Fruit fly (Drosophila melanogaster) whole organism, embryonic: ENCODE data around the gene CG32281.
A peak's percentile ranks its signal among the peaks of the same experiment; 100 is the strongest.

Experiments used
- CG10565 ChIP-seq: fragments of 200-800 bp; sonication (Bioruptor generic); optimal IDR thresholded peaks from 3 replicates; lab custom pipeline; 2016; ENCODE audit warnings: missing biosample characterization, mild to moderate bottlenecking, missing genetic modification characterization
- CG12071 ChIP-seq: fragments of 200-800 bp; sonication (Bioruptor generic); optimal IDR thresholded peaks from 3 replicates; lab custom pipeline; 2018; ENCODE audit warnings: missing biosample characterization, mild to moderate bottlenecking, missing genetic modification characterization
- CG12659 ChIP-seq: fragments of 200-800 bp; sonication (Bioruptor generic); optimal IDR thresholded peaks from 3 replicates; lab custom pipeline; 2017; ENCODE audit warnings: mild to moderate bottlenecking, missing biosample characterization, missing genetic modification reagents, missing genetic modification characterization
- CG14050 ChIP-seq: fragments of 200-800 bp; sonication (Bioruptor generic); IDR thresholded peaks from 3 replicates; pipeline ENCODE4 v1.3.6; 2022; ENCODE audit warnings: missing biosample characterization, missing genetic modification characterization
- CG14860 ChIP-seq: fragments of 200-800 bp; sonication (Bioruptor generic); IDR thresholded peaks from 3 replicates; pipeline ENCODE4 v1.3.6; 2022; ENCODE audit warnings: missing biosample characterization, missing genetic modification characterization; ENCODE audit not compliant: partially characterized antibody
- CG14965 ChIP-seq: fragments of 200-800 bp; sonication (Bioruptor generic); optimal IDR thresholded peaks from 2 replicates; lab custom pipeline; 2016; ENCODE audit warnings: missing biosample characterization, missing genetic modification characterization, borderline replicate concordance
- CG15514 ChIP-seq: fragments of 200-800 bp; sonication (Bioruptor generic); optimal IDR thresholded peaks from 3 replicates; lab custom pipeline; 2017; ENCODE audit warnings: missing biosample characterization, missing genetic modification characterization, mild to moderate bottlenecking, moderate library complexity, missing genetic modification reagents
- CG1603 ChIP-seq: fragments of 200-800 bp; sonication (Bioruptor generic); optimal IDR thresholded peaks from 2 replicates; lab custom pipeline; 2019; ENCODE audit warnings: missing biosample characterization, mild to moderate bottlenecking, missing genetic modification characterization, moderate library complexity
- CG1647 ChIP-seq: fragments of 200-800 bp; sonication (Bioruptor generic); optimal IDR thresholded peaks from 3 replicates; lab custom pipeline; 2016; ENCODE audit warnings: missing biosample characterization, missing genetic modification characterization
- CG18599 ChIP-seq: fragments of 200-800 bp; sonication (Bioruptor generic); optimal IDR thresholded peaks from 3 replicates; lab custom pipeline; 2017; ENCODE audit warnings: missing biosample characterization, missing genetic modification characterization, mild to moderate bottlenecking, moderate library complexity, missing genetic modification reagents
- CG18619 ChIP-seq: fragments of 200-800 bp; sonication (Bioruptor generic); optimal IDR thresholded peaks from 3 replicates; lab custom pipeline; 2017; ENCODE audit warnings: missing biosample characterization, mild to moderate bottlenecking, missing genetic modification characterization
- CG2712 ChIP-seq: fragments of 200-800 bp; optimal IDR thresholded peaks from 3 replicates; lab custom pipeline; 2019; ENCODE audit warnings: missing biosample characterization, mild to moderate bottlenecking, missing genetic modification characterization, moderate library complexity
- CG30020 ChIP-seq: fragments of 200-800 bp; optimal IDR thresholded peaks from 2 replicates; lab custom pipeline; 2019; ENCODE audit warnings: missing biosample characterization, mild to moderate bottlenecking, missing genetic modification characterization, moderate library complexity
- CG43689 ChIP-seq: fragments of 200-800 bp; sonication (Bioruptor generic); IDR thresholded peaks from 2 replicates; pipeline ENCODE4 v1.3.6; 2022; ENCODE audit warnings: missing biosample characterization, missing genetic modification characterization
- CG8359 ChIP-seq: fragments of 200-800 bp; sonication (Bioruptor generic); optimal IDR thresholded peaks from 2 replicates; lab custom pipeline; 2017; ENCODE audit warnings: missing biosample characterization, mild to moderate bottlenecking, missing genetic modification characterization, borderline replicate concordance
- CG8388 ChIP-seq: fragments of 200-800 bp; sonication (Bioruptor generic); optimal IDR thresholded peaks from 2 replicates; lab custom pipeline; 2019; ENCODE audit warnings: missing biosample characterization, mild to moderate bottlenecking, missing genetic modification characterization, moderate library complexity
- CTCF ChIP-seq: fragments of 200-800 bp; sonication (Bioruptor generic); optimal IDR thresholded peaks from 2 replicates; lab custom pipeline; 2017; ENCODE audit warnings: missing biosample characterization, mild to moderate bottlenecking, missing genetic modification characterization, moderate library complexity
- Dfd ChIP-seq, 2 experiments: fragments of >200 bp; optimal IDR thresholded peaks; 2 replicates each; lab custom pipeline; 2017; ENCODE audit warnings: missing biosample characterization in 2 of 2, missing genetic modification characterization in 2 of 2
- Ets97D ChIP-seq: fragments of 200-800 bp; sonication (Bioruptor generic); optimal IDR thresholded peaks from 3 replicates; lab custom pipeline; 2016; ENCODE audit warnings: missing biosample characterization, missing genetic modification characterization
- Gsc ChIP-seq: fragments of 200-800 bp; sonication (Bioruptor generic); IDR thresholded peaks from 2 replicates; pipeline ENCODE4 v1.3.6; 2022; ENCODE audit warnings: missing biosample characterization, missing genetic modification characterization
- HLH4C ChIP-seq: fragments of 200-800 bp; sonication (Bioruptor generic); IDR thresholded peaks from 3 replicates; pipeline ENCODE4 v1.3.6; 2022; ENCODE audit warnings: missing biosample characterization, missing genetic modification characterization; ENCODE audit not compliant: partially characterized antibody
- HmgZ ChIP-seq: fragments of 200-800 bp; sonication (Bioruptor generic); optimal IDR thresholded peaks from 2 replicates; lab custom pipeline; 2018; ENCODE audit warnings: missing biosample characterization, mild to moderate bottlenecking, missing genetic modification characterization
- Hmx ChIP-seq: fragments of 200-800 bp; sonication (Bioruptor generic); optimal IDR thresholded peaks from 2 replicates; lab custom pipeline; 2016; ENCODE audit warnings: missing biosample characterization, missing genetic modification characterization
- Lhr ChIP-seq: fragments of 200-800 bp; sonication (Bioruptor generic); optimal IDR thresholded peaks from 3 replicates; lab custom pipeline; 2017; ENCODE audit warnings: mild to moderate bottlenecking, missing biosample characterization, missing genetic modification reagents, missing genetic modification characterization
- NC2α ChIP-seq: fragments of 200-800 bp; sonication (Bioruptor generic); optimal IDR thresholded peaks from 2 replicates; lab custom pipeline; 2016; ENCODE audit warnings: missing biosample characterization, missing genetic modification characterization
- ac ChIP-seq: fragments of 200-800 bp; sonication (Bioruptor generic); optimal IDR thresholded peaks from 3 replicates; lab custom pipeline; 2017; ENCODE audit warnings: missing biosample characterization, mild to moderate bottlenecking, missing genetic modification characterization
- ara ChIP-seq: fragments of 200-800 bp; sonication (Bioruptor generic); IDR thresholded peaks from 2 replicates; pipeline ENCODE4 v1.3.6; 2022; ENCODE audit warnings: missing biosample characterization, missing genetic modification characterization
- cas ChIP-seq: fragments of 200-800 bp; sonication (Bioruptor generic); IDR thresholded peaks from 2 replicates; pipeline ENCODE4 v1.3.6; 2022; ENCODE audit warnings: missing biosample characterization, missing genetic modification characterization
- corto ChIP-seq: fragments of 200-800 bp; sonication (Bioruptor generic); optimal IDR thresholded peaks from 2 replicates; lab custom pipeline; 2016; ENCODE audit warnings: missing biosample characterization, mild to moderate bottlenecking, missing genetic modification characterization, moderate library complexity
- danr ChIP-seq: fragments of 200-800 bp; sonication (Bioruptor generic); IDR thresholded peaks from 2 replicates; pipeline ENCODE4 v1.3.6; 2022; ENCODE audit warnings: missing biosample characterization, missing genetic modification characterization
- emc ChIP-seq: fragments of 200-800 bp; sonication (Bioruptor generic); optimal IDR thresholded peaks from 2 replicates; lab custom pipeline; 2016; ENCODE audit warnings: missing biosample characterization, missing genetic modification characterization
- esg ChIP-seq: fragments of 200-800 bp; sonication (Bioruptor generic); conservative IDR thresholded peaks from 2 replicates; pipeline ENCODE4 v1.3.6; 2022; ENCODE audit warnings: missing biosample characterization, missing genetic modification characterization
- ftz-f1 ChIP-seq: fragments of 200-800 bp; sonication (Bioruptor generic); optimal IDR thresholded peaks from 2 replicates; lab custom pipeline; 2016; ENCODE audit warnings: missing biosample characterization, missing genetic modification characterization
- gsb-n ChIP-seq: fragments of 200-800 bp; sonication (Bioruptor generic); optimal IDR thresholded peaks from 3 replicates; lab custom pipeline; 2018; ENCODE audit warnings: missing biosample characterization, mild to moderate bottlenecking, missing genetic modification characterization
- jumu ChIP-seq: fragments of 200-800 bp; sonication (Bioruptor generic); optimal IDR thresholded peaks from 3 replicates; lab custom pipeline; 2016; ENCODE audit warnings: missing biosample characterization, missing genetic modification characterization
- lilli ChIP-seq: fragments of 200-800 bp; sonication (Bioruptor generic); optimal IDR thresholded peaks from 3 replicates; lab custom pipeline; 2016; ENCODE audit warnings: missing biosample characterization, missing genetic modification characterization
- lmd ChIP-seq: fragments of 200-800 bp; sonication (Bioruptor generic); IDR thresholded peaks from 2 replicates; pipeline ENCODE4 v1.3.6; 2022; ENCODE audit warnings: missing biosample characterization, missing genetic modification characterization
- phol ChIP-seq: fragments of 200-800 bp; sonication (Bioruptor generic); optimal IDR thresholded peaks from 3 replicates; lab custom pipeline; 2018; ENCODE audit warnings: missing biosample characterization, mild to moderate bottlenecking, missing genetic modification characterization, moderate library complexity
- pnt ChIP-seq: fragments of 200-800 bp; sonication (Bioruptor generic); optimal IDR thresholded peaks from 3 replicates; lab custom pipeline; 2016; ENCODE audit warnings: missing biosample characterization, missing genetic modification characterization
- prd ChIP-seq, 3 experiments: fragments of >200 bp in 2 of 3; fragments of 200-800 bp in 1 of 3; sonication (Bioruptor generic) in 1 of 3; optimal IDR thresholded peaks in 2 of 3; IDR thresholded peaks in 1 of 3; 2 replicates in 2 of 3; 3 replicates in 1 of 3; pipeline versions ENCODE4 v1.3.6 to Lab custom; 2017 to 2022; ENCODE audit warnings: missing biosample characterization in 1 of 3, missing genetic modification characterization in 1 of 3
- schlank ChIP-seq: fragments of 200-800 bp; sonication (Bioruptor generic); optimal IDR thresholded peaks from 2 replicates; lab custom pipeline; 2018; ENCODE audit warnings: missing biosample characterization, mild to moderate bottlenecking, missing genetic modification characterization
- sd ChIP-seq: fragments of 200-800 bp; sonication (Bioruptor generic); optimal IDR thresholded peaks from 3 replicates; lab custom pipeline; 2018; ENCODE audit warnings: missing biosample characterization, mild to moderate bottlenecking, missing genetic modification characterization, moderate library complexity
- sens-2 ChIP-seq: fragments of 200-800 bp; sonication (Bioruptor generic); IDR thresholded peaks from 2 replicates; pipeline ENCODE4 v1.3.6; 2022; ENCODE audit warnings: missing biosample characterization, missing genetic modification characterization
- sisA ChIP-seq: fragments of 200-800 bp; sonication (Bioruptor generic); IDR thresholded peaks from 2 replicates; pipeline ENCODE4 v1.3.6; 2022; ENCODE audit warnings: missing biosample characterization, missing genetic modification characterization
- so ChIP-seq: fragments of 200-800 bp; sonication (Bioruptor generic); IDR thresholded peaks from 3 replicates; pipeline ENCODE4 v1.3.6; 2022; ENCODE audit warnings: missing biosample characterization, missing genetic modification characterization
- sob ChIP-seq: fragments of 200-800 bp; sonication (Bioruptor generic); IDR thresholded peaks from 2 replicates; pipeline ENCODE4 v1.3.6; 2022; ENCODE audit warnings: missing biosample characterization, missing genetic modification characterization
- vvl ChIP-seq: fragments of 200-800 bp; sonication (Bioruptor generic); IDR thresholded peaks from 2 replicates; pipeline ENCODE4 v1.3.6; 2022; ENCODE audit warnings: missing biosample characterization, missing genetic modification characterization
- zf30C ChIP-seq: fragments of 200-800 bp; sonication (Bioruptor generic); optimal IDR thresholded peaks from 3 replicates; lab custom pipeline; 2018; ENCODE audit warnings: missing biosample characterization, mild to moderate bottlenecking, missing genetic modification characterization

The CG32281 gene

DNA sequence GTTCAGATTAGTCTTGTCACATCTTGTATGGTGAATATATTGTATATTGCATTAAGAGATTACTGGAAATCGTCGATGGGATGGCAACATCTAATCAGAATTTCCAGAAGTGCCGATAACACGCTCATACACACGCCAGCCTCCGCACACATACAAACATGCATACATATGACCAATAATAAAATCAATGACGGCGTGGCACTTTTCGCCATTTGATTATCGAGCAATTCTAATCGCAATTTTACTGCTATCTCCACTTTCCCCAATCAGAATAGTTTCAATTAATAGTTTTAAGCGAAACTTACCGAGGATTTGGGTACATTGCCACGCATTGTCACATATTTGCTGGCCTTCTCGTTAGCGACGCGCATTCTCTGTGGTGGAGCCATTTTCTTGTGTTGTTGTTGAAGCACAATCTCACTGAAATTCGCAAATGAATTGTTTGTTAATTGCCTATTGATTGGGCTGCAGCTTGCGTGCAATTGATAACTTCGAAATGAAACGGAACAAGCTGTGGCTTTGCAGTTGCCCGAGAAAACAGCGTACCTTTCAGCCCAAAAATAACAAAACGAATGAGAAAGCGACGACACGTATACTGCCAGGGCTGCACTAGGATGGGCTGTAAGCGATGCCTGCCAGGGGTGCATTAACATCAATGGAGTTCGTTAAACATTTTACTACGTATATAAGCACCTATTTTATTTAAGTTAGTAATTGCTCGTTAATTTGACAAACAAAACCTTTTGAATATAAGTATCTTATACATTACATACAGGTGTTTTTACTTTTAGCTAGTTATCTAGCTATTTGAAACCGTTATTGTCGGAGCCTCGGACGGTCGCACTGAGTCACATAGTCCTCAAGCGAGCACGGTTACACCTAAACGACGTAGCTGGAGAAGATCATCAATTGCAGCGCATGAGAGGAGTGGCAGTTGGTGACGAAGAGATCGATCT is 29.6 kb downstream of the CG32281 start, which contains the start of the genes CG32276 and gry (continued):
- TF ChIP-seq CG30020 (tag; lab: Kevin White, UChicago) (peak; percentile 78), prd (optimal IDR thresholded peaks at IDR 0.05; lab: Kevin White, UChicago) (no peak), prd (GFP tag; IDR thresholded peaks at IDR 0.05; lab: Robert Waterston, UW) (peak; percentile 82), CG18619 (GFP tag; lab: Kevin White, UChicago) (peak; percentile 60), emc (GFP tag; lab: Kevin White, UChicago) (peak; percentile 48), CG14050 (GFP tag; lab: Robert Waterston, UW) (peak; percentile 23; the same call in 1 of the 3 replicates), corto (no peak), Dfd (GFP tag; optimal IDR thresholded peaks at IDR 0.05; lab: Kevin White, UChicago) (no peak), HmgZ (tag; lab: Kevin White, UChicago) (peak; percentile 93), CG18599 (GFP tag; lab: Kevin White, UChicago) (peak; percentile 87), ftz-f1 (GFP tag; lab: Kevin White, UChicago) (peak; percentile 83), schlank (no peak), sens-2 (GFP tag; lab: Robert Waterston, UW) (peak; percentile 55; the same call in 1 of the 2 replicates), zf30C (no peak), sd (tag; lab: Kevin White, UChicago) (no peak), lmd (GFP tag; lab: Robert Waterston, UW) (peak; percentile 65; the same call in 1 of the 2 replicates), phol (tag; lab: Kevin White, UChicago) (peak; percentile 90), CTCF (GFP tag; lab: Kevin White, UChicago) (no peak), so (GFP tag; lab: Robert Waterston, UW) (no peak), CG14965 (GFP tag; lab: Kevin White, UChicago) (no peak), ara (peak; percentile 46; the same call in 1 of the 2 replicates), CG10565 (GFP tag; lab: Kevin White, UChicago) (peak; percentile 26), CG12071 (GFP tag; lab: Kevin White, UChicago) (no peak), Hmx (no peak), Gsc (GFP tag; lab: Robert Waterston, UW) (no peak), vvl (GFP tag; lab: Robert Waterston, UW) (peak; percentile 82), ac (GFP tag; lab: Kevin White, UChicago) (no peak), sisA (GFP tag; lab: Robert Waterston, UW) (peak; percentile 62; the same call in 1 of the 2 replicates), CG8388 (GFP tag; lab: Kevin White, UChicago) (peak; percentile 60), esg (peak; percentile 65), CG14860 (GFP tag; lab: Robert Waterston, UW) (no peak), CG12659 (GFP tag; lab: Kevin White, UChicago) (peak; percentile 89), CG8359 (no peak), gsb-n (no peak), CG1603 (tag; lab: Kevin White, UChicago) (peak; percentile 86), HLH4C (GFP tag; lab: Robert Waterston, UW) (no peak; the same call in 2 of the 3 replicates), sob (GFP tag; lab: Robert Waterston, UW) (peak; percentile 82), Ets97D (GFP tag; lab: Kevin White, UChicago) (peak; percentile 90), CG43689 (GFP tag; lab: Robert Waterston, UW) (no peak), lilli (GFP tag; lab: Kevin White, UChicago) (peak; percentile 88), cas (GFP tag; lab: Robert Waterston, UW) (peak; percentile 54; the same call in 1 of the 2 replicates), jumu (peak; percentile 88), CG2712 (peak; percentile 85), danr (GFP tag; lab: Robert Waterston, UW) (peak; percentile 63), CG15514 (peak; percentile 91), pnt (GFP tag; lab: Kevin White, UChicago) (peak; percentile 61), Lhr (GFP tag; lab: Kevin White, UChicago) (peak; percentile 75), NC2α (GFP tag; lab: Kevin White, UChicago) (no peak), CG1647 (GFP tag; lab: Kevin White, UChicago) (peak; percentile 79)
